Fruit fly (Drosophila melanogaster): ENCODE measurements around the gene CG3164.
A peak's percentile ranks its signal among the peaks of the same experiment; 100 is the strongest.

CG3164 gene

dm6 chr2L:110046-110445 lies 20.5 kb downstream of the CG3164 start:
- TF ChIP-seq CG10959 (GFP tag; IDR thresholded peaks at IDR 0.05) (no peak), CG12391 (tag; optimal IDR thresholded peaks at IDR 0.05) (no peak), pnt (GFP tag; optimal IDR thresholded peaks at IDR 0.05) (no peak), grn (GFP tag; optimal IDR thresholded peaks at IDR 0.05) (no peak), Lpt (GFP tag; optimal IDR thresholded peaks at IDR 0.05) (no peak), CG15601 (tag; optimal IDR thresholded peaks at IDR 0.05) (no peak), Atf6 (GFP tag; IDR thresholded peaks at IDR 0.05) (no peak), unc-4 (GFP tag; IDR thresholded peaks at IDR 0.05; ENCODE audit: partially characterized antibody) (no peak), CG43689 (GFP tag; IDR thresholded peaks at IDR 0.05) (no peak), CG9727 (GFP tag; optimal IDR thresholded peaks at IDR 0.05) (no peak)

- TF ChIP-seq CG1647 (GFP tag; optimal IDR thresholded peaks at IDR 0.05) = no peak
- peak; percentile 40 for TF ChIP-seq CG3163 (GFP tag; optimal IDR thresholded peaks at IDR 0.05)
- TF ChIP-seq PHDP (tag; optimal IDR thresholded peaks at IDR 0.05) = no peak
- TF ChIP-seq abd-A (tag; optimal IDR thresholded peaks at IDR 0.05) = peak; percentile 66
- peak; percentile 33; the same call in 1 of the 2 replicates for TF ChIP-seq CG13287 (GFP tag; IDR thresholded peaks at IDR 0.05; ENCODE audit: partially characterized antibody)
- peak; percentile 34 for TF ChIP-seq nom (GFP tag; optimal IDR thresholded peaks at IDR 0.05)
- peak; percentile 47 for TF ChIP-seq CG7987 (GFP tag; optimal IDR thresholded peaks at IDR 0.05)
- TF ChIP-seq rib (GFP tag; IDR thresholded peaks at IDR 0.05) = peak; percentile 9; the same call in 1 of the 2 replicates
- peak; percentile 44; the same call in 1 of the 3 replicates for TF ChIP-seq CG34224 (GFP tag; IDR thresholded peaks at IDR 0.05; ENCODE audit: partially characterized antibody)
- TF ChIP-seq tx (GFP tag; optimal IDR thresholded peaks at IDR 0.05) = peak; percentile 4
- TF ChIP-seq CG10543 (GFP tag; optimal IDR thresholded peaks at IDR 0.05) = peak; percentile 75
- TF ChIP-seq Hsf (GFP tag; optimal IDR thresholded peaks at IDR 0.05) = no peak
- TF ChIP-seq grn (GFP tag; optimal IDR thresholded peaks at IDR 0.05) = peak; percentile 32
- peak; percentile 58 for TF ChIP-seq Vsx1 (GFP tag; optimal IDR thresholded peaks at IDR 0.05)
- peak; percentile 19 for TF ChIP-seq CG2120 (GFP tag; optimal IDR thresholded peaks at IDR 0.05)
- TF ChIP-seq Awh (GFP tag; IDR thresholded peaks at IDR 0.05) = no peak
- TF ChIP-seq Dek (tag; optimal IDR thresholded peaks at IDR 0.05) = peak; percentile 15
- TF ChIP-seq sens (GFP tag) = peak; percentile 3
- TF ChIP-seq sug (tag; optimal IDR thresholded peaks at IDR 0.05) = peak; percentile 88
- no peak for TF ChIP-seq CG10979 (tag; optimal IDR thresholded peaks at IDR 0.05)
- no peak for TF ChIP-seq CG2678 (tag; optimal IDR thresholded peaks at IDR 0.05)
- peak; percentile 41 for TF ChIP-seq CG9437 (GFP tag; optimal IDR thresholded peaks at IDR 0.05)
- TF ChIP-seq ewg (GFP tag; optimal IDR thresholded peaks at IDR 0.05) = peak; percentile 57
- TF ChIP-seq unpg (GFP tag; optimal IDR thresholded peaks at IDR 0.05) = no peak
- TF ChIP-seq Ptx1 (GFP tag; IDR thresholded peaks at IDR 0.05) = no peak
- TF ChIP-seq corto (GFP tag; optimal IDR thresholded peaks at IDR 0.05) = no peak
- 0 out of 2 replicates have a peak, but pooled peaks have one; percentile 18 for TF ChIP-seq amos (GFP tag; IDR thresholded peaks at IDR 0.05; ENCODE audit: partially characterized antibody)
- peak; percentile 86 for TF ChIP-seq cwo (GFP tag; optimal IDR thresholded peaks at IDR 0.05)
- TF ChIP-seq mirr (GFP tag; optimal IDR thresholded peaks at IDR 0.05) = peak; percentile 63
- 0 out of 3 replicates have a peak, but pooled peaks have one; percentile 21 for TF ChIP-seq row (GFP tag; IDR thresholded peaks at IDR 0.05)
- peak; percentile 61 for TF ChIP-seq Max (GFP tag; optimal IDR thresholded peaks at IDR 0.05)
- TF ChIP-seq ftz-f1 (GFP tag; optimal IDR thresholded peaks at IDR 0.05) = peak; percentile 1
- TF ChIP-seq MBD-R2 (GFP tag; IDR thresholded peaks at IDR 0.05) = peak; percentile 13; the same call in 1 of the 2 replicates
- TF ChIP-seq CG13624 (GFP tag; optimal IDR thresholded peaks at IDR 0.05) = peak; percentile 34
- TF ChIP-seq exex (tag; optimal IDR thresholded peaks at IDR 0.05) = peak; percentile 84
- TF ChIP-seq CG13894 (tag; optimal IDR thresholded peaks at IDR 0.05) = peak; percentile 51
- TF ChIP-seq cg (GFP tag; optimal IDR thresholded peaks at IDR 0.05) = peak; percentile 67
- TF ChIP-seq Bteb2 (GFP tag; optimal IDR thresholded peaks at IDR 0.05) = no peak
- no peak for TF ChIP-seq dan (GFP tag; IDR thresholded peaks at IDR 0.05)
These were observed 21.3 kb downstream of the CG3164 start for dm6 chr2L:109098-109799.

Measured in whole organism, embryonic.